Fruit fly (Drosophila melanogaster): ENCODE results near the gene CG10472.

Gene CG10472

DNA sequence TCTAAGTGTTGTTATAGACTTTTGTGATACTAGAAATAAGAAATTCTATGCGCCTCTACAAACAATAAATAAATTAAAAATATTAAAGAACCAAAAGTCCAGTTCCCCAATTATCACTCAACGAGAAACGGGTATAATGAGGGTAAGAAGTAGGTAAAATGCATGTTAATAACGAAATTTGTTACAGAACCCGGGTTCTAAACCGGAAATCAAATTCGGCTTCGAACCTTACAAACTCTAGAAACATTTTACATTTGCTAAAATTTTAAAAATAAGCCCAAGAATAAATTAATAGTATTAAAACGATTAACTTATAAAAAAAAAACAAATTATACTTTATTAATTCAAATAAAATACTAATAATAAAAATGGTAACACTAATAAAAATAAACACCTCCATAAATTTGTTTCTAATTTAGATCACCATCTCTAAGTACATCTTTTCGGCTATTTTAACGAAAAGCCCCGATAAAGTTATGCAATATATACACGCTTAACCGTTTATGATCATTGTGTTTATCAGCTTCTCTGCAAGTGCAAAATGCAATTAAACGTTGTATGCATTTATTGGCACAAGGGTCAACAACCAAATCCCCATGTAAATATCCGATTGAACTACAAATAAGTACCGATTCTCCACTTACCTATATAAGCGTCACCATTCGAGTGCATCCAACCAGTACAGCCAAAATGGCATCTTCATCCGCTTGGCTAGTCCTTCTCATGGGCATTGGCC is 8.9 kb upstream of the CG10472 start, which contains the start of gene CG6602 (continued):
- no peak for TF ChIP-seq wor (GFP tag; IDR thresholded peaks at IDR 0.05)
- no peak for TF ChIP-seq hbn (GFP tag; IDR thresholded peaks at IDR 0.05; ENCODE audit: partially characterized antibody)
- no peak for TF ChIP-seq yki (optimal IDR thresholded peaks at IDR 0.05)
- TF ChIP-seq tx (GFP tag; optimal IDR thresholded peaks at IDR 0.05) = no peak
- no peak for TF ChIP-seq BEAF-32 (GFP tag; optimal IDR thresholded peaks at IDR 0.05)
- TF ChIP-seq CG6254 (GFP tag; optimal IDR thresholded peaks at IDR 0.05) = peak; percentile 44
- peak; percentile 55 for TF ChIP-seq ewg (GFP tag; optimal IDR thresholded peaks at IDR 0.05)
- peak; percentile 92 for TF ChIP-seq vvl (GFP tag; IDR thresholded peaks at IDR 0.05)
- no peak for TF ChIP-seq gcm2 (GFP tag; optimal IDR thresholded peaks at IDR 0.05)
- TF ChIP-seq crc (GFP tag; optimal IDR thresholded peaks at IDR 0.05) = peak; percentile 25
- TF ChIP-seq CG2129 (GFP tag; IDR thresholded peaks at IDR 0.05; ENCODE audit: partially characterized antibody) = no peak
- peak; percentile 50 for TF ChIP-seq Max (GFP tag; optimal IDR thresholded peaks at IDR 0.05)
- TF ChIP-seq CG4854 (GFP tag; optimal IDR thresholded peaks at IDR 0.05) = peak; percentile 35
- TF ChIP-seq hth (optimal IDR thresholded peaks at IDR 0.05) = no peak
- TF ChIP-seq Lim3 (GFP tag; IDR thresholded peaks at IDR 0.05) = no peak
- peak; percentile 77 for TF ChIP-seq tgo (GFP tag; IDR thresholded peaks at IDR 0.05)
- peak; percentile 67; the same call in 1 of the 2 replicates for TF ChIP-seq sens-2 (GFP tag; IDR thresholded peaks at IDR 0.05)
- no peak; the same call in 2 of the 3 replicates for TF ChIP-seq CG11560 (tag; IDR thresholded peaks at IDR 0.05)
- TF ChIP-seq CG33213 (GFP tag; optimal IDR thresholded peaks at IDR 0.05) = peak; percentile 64
- no peak for TF ChIP-seq CG7786 (GFP tag; optimal IDR thresholded peaks at IDR 0.05)
- TF ChIP-seq exex (tag; optimal IDR thresholded peaks at IDR 0.05) = peak; percentile 42
- TF ChIP-seq CG9727 (GFP tag; optimal IDR thresholded peaks at IDR 0.05) = peak; percentile 54
- TF ChIP-seq Dref (GFP tag; IDR thresholded peaks at IDR 0.05) = no peak
- no peak for TF ChIP-seq Xrp1 (GFP tag; IDR thresholded peaks at IDR 0.05)
- TF ChIP-seq CG17385 (GFP tag; optimal IDR thresholded peaks at IDR 0.05) = peak; percentile 60
- TF ChIP-seq Vsx1 (GFP tag; optimal IDR thresholded peaks at IDR 0.05) = peak; percentile 63
- peak; percentile 45 for TF ChIP-seq CG4730 (GFP tag; IDR thresholded peaks at IDR 0.05)
- TF ChIP-seq CG43689 (GFP tag; IDR thresholded peaks at IDR 0.05) = peak; percentile 5; the same call in 1 of the 2 replicates
- no peak for TF ChIP-seq hkb (optimal IDR thresholded peaks at IDR 0.05)
- TF ChIP-seq hkb (GFP tag; IDR thresholded peaks at IDR 0.05) = peak; percentile 51
- peak; percentile 71 for TF ChIP-seq CG11247 (GFP tag; IDR thresholded peaks at IDR 0.05)
- TF ChIP-seq Abd-B (GFP tag; optimal IDR thresholded peaks at IDR 0.05) = peak; percentile 18
- TF ChIP-seq CG10274 (GFP tag; optimal IDR thresholded peaks at IDR 0.05) = peak; percentile 67
- TF ChIP-seq CoRest (tag; optimal IDR thresholded peaks at IDR 0.05) = peak; percentile 53
- peak; percentile 81 for TF ChIP-seq Ptx1 (GFP tag; IDR thresholded peaks at IDR 0.05)
- no peak for TF ChIP-seq nom (GFP tag; optimal IDR thresholded peaks at IDR 0.05)
- peak; percentile 25; the same call in 1 of the 2 replicates for TF ChIP-seq CG10321 (GFP tag; IDR thresholded peaks at IDR 0.05)
- TF ChIP-seq CG12744 (GFP tag; optimal IDR thresholded peaks at IDR 0.05) = peak; percentile 5
- TF ChIP-seq ac (GFP tag; optimal IDR thresholded peaks at IDR 0.05) = peak; percentile 45
- peak; percentile 25 for TF ChIP-seq CG8290 (GFP tag; optimal IDR thresholded peaks at IDR 0.05)
- TF ChIP-seq CG8290 (tag; optimal IDR thresholded peaks at IDR 0.05) = peak in 1 of 2 experiments; percentile 67
- peak; percentile 80 for TF ChIP-seq Asciz (GFP tag; optimal IDR thresholded peaks at IDR 0.05)
- TF ChIP-seq en (GFP tag; optimal IDR thresholded peaks at IDR 0.05) = peak; percentile 13
- peak; percentile 12 to 18 for TF ChIP-seq Hr51 (GFP tag; optimal IDR thresholded peaks at IDR 0.05)
- peak; percentile 70 for TF ChIP-seq CG10147 (GFP tag; optimal IDR thresholded peaks at IDR 0.05)
- TF ChIP-seq Ada2b (GFP tag; IDR thresholded peaks at IDR 0.05) = peak; percentile 62; the same call in 1 of the 2 replicates
- no peak for TF ChIP-seq CG2678 (tag; optimal IDR thresholded peaks at IDR 0.05)
- TF ChIP-seq GATAe (GFP tag; conservative IDR thresholded peaks at IDR 0.05) = no peak
- peak; percentile 68 for TF ChIP-seq tio (GFP tag; optimal IDR thresholded peaks at IDR 0.05)
- peak; percentile 43 for TF ChIP-seq ap (GFP tag; IDR thresholded peaks at IDR 0.05)
- peak; percentile 6 for TF ChIP-seq CG2120 (GFP tag; optimal IDR thresholded peaks at IDR 0.05)

Measured in whole organism, embryonic.